Fruit fly (Drosophila melanogaster): ENCODE data around the gene Eig71Ek.
A peak's percentile ranks its signal among the peaks of the same experiment; 100 is the strongest.

DNA sequence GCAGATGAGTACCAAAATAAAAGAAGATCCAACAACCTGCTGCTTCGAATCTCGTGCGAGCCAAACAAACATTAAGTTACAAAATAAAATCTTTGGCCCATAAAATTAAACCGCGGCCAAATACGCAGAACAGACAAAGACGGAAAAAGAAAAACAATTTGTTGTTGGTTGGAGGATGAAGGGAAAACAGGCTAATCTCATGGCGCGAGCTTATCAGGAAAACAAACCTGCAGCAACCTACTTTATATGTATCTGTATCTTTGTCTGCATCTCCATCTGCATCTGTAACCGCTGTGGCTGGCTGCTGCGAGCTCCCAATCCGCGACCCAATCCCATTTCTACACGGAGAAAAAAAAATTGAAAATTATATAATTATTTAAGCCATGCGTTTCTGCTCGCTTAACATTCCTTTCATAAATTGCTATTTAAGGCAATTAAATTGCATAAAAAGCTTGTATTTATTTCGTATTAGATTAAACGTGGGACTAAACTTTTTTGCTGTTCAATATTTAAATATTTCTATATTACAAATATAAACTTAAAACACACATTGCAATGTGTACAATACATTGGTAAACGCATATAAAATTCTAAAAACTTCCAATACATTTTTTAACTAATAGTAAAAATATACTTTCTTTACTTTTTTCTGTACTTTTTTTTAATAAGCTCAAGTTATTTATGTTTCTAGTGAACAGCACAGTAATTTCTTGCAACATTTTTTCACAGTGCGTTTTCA lies 31.9 kb downstream of the Eig71Ek start:
- no peak for TF ChIP-seq fd96Ca (GFP tag; IDR thresholded peaks at IDR 0.05)
- no peak for TF ChIP-seq Ets98B (GFP tag; IDR thresholded peaks at IDR 0.05)
- TF ChIP-seq CG34367 (tag; optimal IDR thresholded peaks at IDR 0.05) = peak; percentile 9
- TF ChIP-seq D1 (tag; optimal IDR thresholded peaks at IDR 0.05) = no peak
- TF ChIP-seq Snoo (tag; optimal IDR thresholded peaks at IDR 0.05) = peak; percentile 4
- no peak for TF ChIP-seq CG12605 (GFP tag; IDR thresholded peaks at IDR 0.05)
- no peak for TF ChIP-seq EcR (GFP tag; optimal IDR thresholded peaks at IDR 0.05)
- TF ChIP-seq CG17806 (tag; optimal IDR thresholded peaks at IDR 0.05) = peak; percentile 32
- TF ChIP-seq CG10348 (GFP tag; IDR thresholded peaks at IDR 0.05) = no peak
- TF ChIP-seq CG9948 (tag; optimal IDR thresholded peaks at IDR 0.05) = peak; percentile 48
- no peak for TF ChIP-seq CG8301 (tag; optimal IDR thresholded peaks at IDR 0.05)
- no peak for TF ChIP-seq CG32121 (GFP tag; IDR thresholded peaks at IDR 0.05)
- TF ChIP-seq CG14655 (GFP tag; optimal IDR thresholded peaks at IDR 0.05) = peak; percentile 57

All from whole organism, pupa.